Fruit fly (Drosophila melanogaster) whole organism, embryonic: ENCODE measurements around the gene CG12951.

Source experiments
- Awh ChIP-seq: fragments of 200-800 bp; sonication (Bioruptor generic); IDR thresholded peaks from 2 replicates; pipeline ENCODE4, ENCODE4 v1.3.6; 2022; ENCODE audit warnings: missing biosample characterization, missing genetic modification characterization
- BtbVII ChIP-seq: fragments of 200-800 bp; sonication (Bioruptor generic); optimal IDR thresholded peaks from 3 replicates; lab custom pipeline; 2017; ENCODE audit warnings: missing biosample characterization, mild to moderate bottlenecking, missing genetic modification characterization
- CG10654 ChIP-seq: fragments of 200-800 bp; sonication (Bioruptor generic); optimal IDR thresholded peaks from 2 replicates; lab custom pipeline; 2016; ENCODE audit warnings: missing biosample characterization, missing genetic modification characterization
- CG12219 ChIP-seq: fragments of 200-800 bp; sonication (Bioruptor generic); optimal IDR thresholded peaks from 3 replicates; lab custom pipeline; 2018; ENCODE audit warnings: missing biosample characterization, mild to moderate bottlenecking, missing genetic modification characterization
- CG12236 ChIP-seq: fragments of 200-800 bp; sonication (Bioruptor generic); optimal IDR thresholded peaks from 2 replicates; lab custom pipeline; 2016; ENCODE audit warnings: missing biosample characterization, missing genetic modification characterization
- CG1602 ChIP-seq: fragments of 200-800 bp; sonication (Bioruptor generic); optimal IDR thresholded peaks from 3 replicates; lab custom pipeline; 2016; ENCODE audit warnings: missing biosample characterization, missing genetic modification characterization
- CG17385 ChIP-seq: fragments of 200-800 bp; sonication (Bioruptor generic); optimal IDR thresholded peaks from 3 replicates; lab custom pipeline; 2018; ENCODE audit warnings: missing biosample characterization, mild to moderate bottlenecking, missing genetic modification characterization
- CG1792 ChIP-seq: fragments of 200-800 bp; sonication (Bioruptor generic); optimal IDR thresholded peaks from 2 replicates; lab custom pipeline; 2016; ENCODE audit warnings: missing biosample characterization, missing genetic modification characterization
- CG1832 ChIP-seq: fragments of 200-800 bp; sonication (Bioruptor generic); optimal IDR thresholded peaks from 2 replicates; lab custom pipeline; 2017; ENCODE audit warnings: missing biosample characterization, mild to moderate bottlenecking, missing genetic modification characterization, inconsistent platforms
- CG18476 ChIP-seq: fragments of 200-800 bp; sonication (Bioruptor generic); optimal IDR thresholded peaks from 2 replicates; lab custom pipeline; 2016; ENCODE audit warnings: missing biosample characterization, mild to moderate bottlenecking, missing genetic modification characterization
- CG4282 ChIP-seq: fragments of 200-800 bp; sonication (Bioruptor generic); optimal IDR thresholded peaks from 2 replicates; lab custom pipeline; 2016; ENCODE audit warnings: missing biosample characterization, missing genetic modification characterization
- CG6272 ChIP-seq: fragments of 200-800 bp; sonication (Bioruptor generic); IDR thresholded peaks from 2 replicates; pipeline ENCODE4 v1.3.6; 2022; ENCODE audit warnings: missing biosample characterization, missing genetic modification characterization
- CG7372 ChIP-seq: fragments of 200-800 bp; sonication (Bioruptor generic); IDR thresholded peaks from 2 replicates; pipeline ENCODE4 v1.3.6; 2022; ENCODE audit warnings: missing biosample characterization, missing genetic modification characterization
- CG7987 ChIP-seq: fragments of 200-800 bp; sonication (Bioruptor generic); optimal IDR thresholded peaks from 2 replicates; lab custom pipeline; 2018; ENCODE audit warnings: missing biosample characterization, mild to moderate bottlenecking, missing genetic modification characterization, moderate library complexity
- CG9817 ChIP-seq: fragments of 200-800 bp; sonication (Bioruptor generic); optimal IDR thresholded peaks from 2 replicates; lab custom pipeline; 2018; ENCODE audit warnings: missing biosample characterization, mild to moderate bottlenecking, missing genetic modification characterization, moderate library complexity
- Camta ChIP-seq: fragments of 200-800 bp; sonication (Bioruptor generic); optimal IDR thresholded peaks from 2 replicates; lab custom pipeline; 2016; ENCODE audit warnings: missing biosample characterization, missing genetic modification characterization
- Fer1 ChIP-seq: fragments of 200-800 bp; sonication (Bioruptor generic); optimal IDR thresholded peaks from 2 replicates; lab custom pipeline; 2017; ENCODE audit warnings: missing biosample characterization, mild to moderate bottlenecking, missing genetic modification characterization
- Hmr ChIP-seq: fragments of 200-800 bp; sonication (Bioruptor generic); optimal IDR thresholded peaks from 3 replicates; lab custom pipeline; 2017; ENCODE audit warnings: mild to moderate bottlenecking, missing biosample characterization, missing genetic modification reagents, missing genetic modification characterization
- MESR4 ChIP-seq: fragments of 200-800 bp; sonication (Bioruptor generic); optimal IDR thresholded peaks from 2 replicates; lab custom pipeline; 2018; ENCODE audit warnings: missing biosample characterization, mild to moderate bottlenecking, missing genetic modification characterization, moderate library complexity
- NfI ChIP-seq: fragments of 200-800 bp; sonication (Bioruptor generic); optimal IDR thresholded peaks from 3 replicates; lab custom pipeline; 2018; ENCODE audit warnings: missing biosample characterization, mild to moderate bottlenecking, missing genetic modification characterization, moderate library complexity
- Sox102F ChIP-seq: fragments of 200-800 bp; sonication (Bioruptor generic); optimal IDR thresholded peaks from 2 replicates; lab custom pipeline; 2018; ENCODE audit warnings: missing biosample characterization, mild to moderate bottlenecking, missing genetic modification characterization, moderate library complexity
- Ssrp ChIP-seq: fragments of 200-800 bp; sonication (Bioruptor generic); optimal IDR thresholded peaks from 2 replicates; lab custom pipeline; 2018; ENCODE audit warnings: missing biosample characterization, mild to moderate bottlenecking, missing genetic modification characterization, moderate library complexity
- Stat92E ChIP-seq, 3 experiments: fragments of >200 bp in 2 of 3; fragments of 200-800 bp in 1 of 3; sonication (Bioruptor generic) in 1 of 3; optimal IDR thresholded peaks; 2 replicates each; lab custom pipeline; 2017 to 2019; ENCODE audit warnings: missing biosample characterization in 3 of 3, missing genetic modification characterization in 3 of 3, mild to moderate bottlenecking in 1 of 3, moderate library complexity in 1 of 3
- TFAM ChIP-seq: fragments of 200-800 bp; sonication (Bioruptor generic); optimal IDR thresholded peaks from 2 replicates; lab custom pipeline; 2017; ENCODE audit warnings: missing biosample characterization, missing genetic modification characterization, inconsistent platforms
- ab ChIP-seq: fragments of 200-800 bp; sonication (Bioruptor generic); optimal IDR thresholded peaks from 2 replicates; lab custom pipeline; 2016; ENCODE audit warnings: missing biosample characterization, missing genetic modification characterization
- fd3F ChIP-seq: fragments of 200-800 bp; sonication (Bioruptor generic); optimal IDR thresholded peaks from 2 replicates; lab custom pipeline; 2018; ENCODE audit warnings: missing biosample characterization, mild to moderate bottlenecking, missing genetic modification characterization, moderate library complexity
- gt ChIP-seq: fragments of 200-800 bp; sonication (Bioruptor generic); IDR thresholded peaks from 2 replicates; pipeline ENCODE4 v1.3.6; 2022; ENCODE audit warnings: missing biosample characterization, missing genetic modification characterization
- hbn ChIP-seq: fragments of 200-800 bp; sonication (Bioruptor generic); IDR thresholded peaks from 2 replicates; pipeline ENCODE4 v1.3.6; 2022; ENCODE audit warnings: missing biosample characterization, missing genetic modification characterization; ENCODE audit not compliant: partially characterized antibody
- her ChIP-seq: fragments of 200-800 bp; sonication (Bioruptor generic); optimal IDR thresholded peaks from 2 replicates; lab custom pipeline; 2016; ENCODE audit warnings: missing biosample characterization, missing genetic modification characterization
- hkb ChIP-seq, 2 experiments: fragments of 200-800 bp in 1 of 2; fragments of >200 bp in 1 of 2; sonication (Bioruptor generic) in 1 of 2; IDR thresholded peaks in 1 of 2; optimal IDR thresholded peaks in 1 of 2; 2 replicates each; pipeline versions ENCODE4 v1.3.6 to Lab custom; 2017 to 2022; ENCODE audit warnings: missing biosample characterization in 1 of 2, missing genetic modification characterization in 1 of 2
- lab ChIP-seq: fragments of 200-800 bp; sonication (Bioruptor generic); optimal IDR thresholded peaks from 3 replicates; lab custom pipeline; 2017; ENCODE audit warnings: missing biosample characterization, missing genetic modification characterization, mild to moderate bottlenecking, moderate library complexity, missing genetic modification reagents
- nerfin-1 ChIP-seq: fragments of 200-800 bp; sonication (Bioruptor generic); optimal IDR thresholded peaks from 3 replicates; lab custom pipeline; 2019; ENCODE audit warnings: missing biosample characterization, mild to moderate bottlenecking, missing genetic modification characterization, moderate library complexity
- p53 ChIP-seq: fragments of 200-800 bp; sonication (Bioruptor generic); optimal IDR thresholded peaks from 2 replicates; lab custom pipeline; 2016; ENCODE audit warnings: missing biosample characterization, missing genetic modification characterization
- pan ChIP-seq, 4 experiments: fragments of >200 bp in 3 of 4; fragments of 200-800 bp in 1 of 4; sonication (Bioruptor generic) in 1 of 4; optimal IDR thresholded peaks in 3 of 4; IDR thresholded peaks in 1 of 4; 2 replicates each; pipeline versions ENCODE4 v1.3.6 to Lab custom; 2017 to 2022; ENCODE audit warnings: missing biosample characterization in 2 of 4, missing genetic modification characterization in 2 of 4, mixed read lengths in 1 of 4
- pb ChIP-seq: fragments of 200-800 bp; sonication (Bioruptor generic); optimal IDR thresholded peaks from 3 replicates; lab custom pipeline; 2016; ENCODE audit warnings: missing biosample characterization, missing genetic modification characterization
- phol ChIP-seq: fragments of 200-800 bp; sonication (Bioruptor generic); optimal IDR thresholded peaks from 3 replicates; lab custom pipeline; 2018; ENCODE audit warnings: missing biosample characterization, mild to moderate bottlenecking, missing genetic modification characterization, moderate library complexity
- prd ChIP-seq, 3 experiments: fragments of >200 bp in 2 of 3; fragments of 200-800 bp in 1 of 3; sonication (Bioruptor generic) in 1 of 3; optimal IDR thresholded peaks in 2 of 3; IDR thresholded peaks in 1 of 3; 2 replicates in 2 of 3; 3 replicates in 1 of 3; pipeline versions ENCODE4 v1.3.6 to Lab custom; 2017 to 2022; ENCODE audit warnings: missing biosample characterization in 1 of 3, missing genetic modification characterization in 1 of 3
- pum ChIP-seq: fragments of 200-800 bp; sonication (Bioruptor generic); optimal IDR thresholded peaks from 2 replicates; lab custom pipeline; 2016; ENCODE audit warnings: missing biosample characterization, missing genetic modification characterization
- rib ChIP-seq: fragments of 200-800 bp; sonication (Bioruptor generic); IDR thresholded peaks from 2 replicates; pipeline ENCODE4 v1.3.6; 2022; ENCODE audit warnings: missing biosample characterization, missing genetic modification characterization
- sc ChIP-seq, 3 experiments: fragments of >200 bp in 2 of 3; fragments of 200-800 bp in 1 of 3; sonication (Bioruptor generic) in 1 of 3; optimal IDR thresholded peaks; 2 replicates in 2 of 3; 3 replicates in 1 of 3; lab custom pipeline; 2017; ENCODE audit warnings: mild to moderate bottlenecking in 1 of 3, missing biosample characterization in 1 of 3, missing genetic modification characterization in 1 of 3, missing genetic modification reagents in 1 of 3
- sd ChIP-seq: fragments of 200-800 bp; sonication (Bioruptor generic); optimal IDR thresholded peaks from 3 replicates; lab custom pipeline; 2018; ENCODE audit warnings: missing biosample characterization, mild to moderate bottlenecking, missing genetic modification characterization, moderate library complexity
- sens-2 ChIP-seq: fragments of 200-800 bp; sonication (Bioruptor generic); IDR thresholded peaks from 2 replicates; pipeline ENCODE4 v1.3.6; 2022; ENCODE audit warnings: missing biosample characterization, missing genetic modification characterization
- seq ChIP-seq: fragments of 200-800 bp; sonication (Bioruptor generic); IDR thresholded peaks from 2 replicates; pipeline ENCODE4 v1.3.6; 2022; ENCODE audit warnings: missing biosample characterization, missing genetic modification characterization
- sisA ChIP-seq: fragments of 200-800 bp; sonication (Bioruptor generic); IDR thresholded peaks from 2 replicates; pipeline ENCODE4 v1.3.6; 2022; ENCODE audit warnings: missing biosample characterization, missing genetic modification characterization
- tgo ChIP-seq: fragments of 200-800 bp; sonication (Bioruptor generic); IDR thresholded peaks from 3 replicates; pipeline ENCODE4 v1.3.6; 2022; ENCODE audit warnings: missing biosample characterization, missing genetic modification characterization
- toy ChIP-seq: fragments of 200-800 bp; sonication (Bioruptor generic); IDR thresholded peaks from 2 replicates; pipeline ENCODE4 v1.3.6; 2022; ENCODE audit warnings: missing biosample characterization, missing genetic modification characterization
- unpg ChIP-seq: fragments of 200-800 bp; sonication (Bioruptor generic); optimal IDR thresholded peaks from 3 replicates; lab custom pipeline; 2018; ENCODE audit warnings: missing biosample characterization, mild to moderate bottlenecking, missing genetic modification characterization, moderate library complexity
- zfh2 ChIP-seq: fragments of 200-800 bp; sonication (Bioruptor generic); optimal IDR thresholded peaks from 2 replicates; lab custom pipeline; 2016; ENCODE audit warnings: missing biosample characterization, missing genetic modification characterization

CG12951 gene

dm6 chr3R:9370413-9370812, 40.3 kb upstream of the CG12951 start (continued):
- TF ChIP-seq CG10654 (GFP tag; lab: Kevin White, UChicago) (peak; percentile 10), CG17385 (peak; percentile 51), hbn (no peak), pum (GFP tag; lab: Kevin White, UChicago) (peak; percentile 25), Stat92E (GFP tag; optimal IDR thresholded peaks at IDR 0.05; lab: Kevin White, UChicago) (no peak), fd3F (GFP tag; lab: Kevin White, UChicago) (peak; percentile 65), nerfin-1 (no peak), sisA (GFP tag; lab: Robert Waterston, UW) (peak; percentile 50), Awh (GFP tag; lab: Robert Waterston, UW) (no peak), BtbVII (GFP tag; lab: Kevin White, UChicago) (peak; percentile 65), CG6272 (GFP tag; lab: Robert Waterston, UW) (0 out of 2 replicates have a peak, but pooled peaks have one; percentile 19), gt (GFP tag; lab: Robert Waterston, UW) (no peak), seq (GFP tag; lab: Robert Waterston, UW) (peak; percentile 60; the same call in 1 of the 2 replicates), TFAM (GFP tag; lab: Kevin White, UChicago) (no peak), Fer1 (GFP tag; lab: Kevin White, UChicago) (peak; percentile 72), p53 (GFP tag; lab: Kevin White, UChicago) (no peak), CG9817 (tag; lab: Kevin White, UChicago) (peak; percentile 59), phol (tag; lab: Kevin White, UChicago) (peak; percentile 44), sc (optimal IDR thresholded peaks at IDR 0.05; lab: Kevin White, UChicago) (no peak), sc (GFP tag; optimal IDR thresholded peaks at IDR 0.05; lab: Kevin White, UChicago) (no peak), her (GFP tag; lab: Kevin White, UChicago) (no peak), CG1602 (GFP tag; lab: Kevin White, UChicago) (no peak), toy (no peak), tgo (GFP tag; lab: Robert Waterston, UW) (peak; percentile 64; the same call in 2 of the 3 replicates), CG12236 (GFP tag; lab: Kevin White, UChicago) (no peak), sd (tag; lab: Kevin White, UChicago) (peak; percentile 53), CG12219 (peak; percentile 50), Sox102F (GFP tag; lab: Kevin White, UChicago) (peak; percentile 71), Hmr (GFP tag; lab: Kevin White, UChicago) (peak; percentile 65), MESR4 (GFP tag; lab: Kevin White, UChicago) (no peak), NfI (GFP tag; lab: Kevin White, UChicago) (peak; percentile 53), unpg (GFP tag; lab: Kevin White, UChicago) (peak; percentile 65), zfh2 (GFP tag; lab: Kevin White, UChicago) (peak; percentile 44), Camta (GFP tag; lab: Kevin White, UChicago) (peak; percentile 26), pan (optimal IDR thresholded peaks at IDR 0.05; lab: Kevin White, UChicago) (no peak), pan (GFP tag; optimal IDR thresholded peaks at IDR 0.05 in 1 of 2, IDR thresholded peaks at IDR 0.05 in 1 of 2) (peak in 1 of 2 experiments; percentile 76), sens-2 (GFP tag; lab: Robert Waterston, UW) (no peak), CG7987 (GFP tag; lab: Kevin White, UChicago) (no peak), prd (optimal IDR thresholded peaks at IDR 0.05; lab: Kevin White, UChicago) (no peak), prd (GFP tag; IDR thresholded peaks at IDR 0.05; lab: Robert Waterston, UW) (peak; percentile 64; the same call in 2 of the 3 replicates), Ssrp (tag; lab: Kevin White, UChicago) (no peak), CG1792 (GFP tag; lab: Kevin White, UChicago) (peak; percentile 18), hkb (optimal IDR thresholded peaks at IDR 0.05; lab: Kevin White, UChicago) (no peak), hkb (GFP tag; IDR thresholded peaks at IDR 0.05; lab: Robert Waterston, UW) (peak; percentile 74), ab (GFP tag; lab: Kevin White, UChicago) (no peak), CG18476 (GFP tag; lab: Kevin White, UChicago) (no peak), pb (no peak), CG4282 (GFP tag; lab: Kevin White, UChicago) (no peak), rib (GFP tag; lab: Robert Waterston, UW) (no peak), CG7372 (GFP tag; lab: Robert Waterston, UW) (0 out of 2 replicates have a peak, but pooled peaks have one; percentile 38), lab (GFP tag; lab: Kevin White, UChicago) (peak; percentile 73), CG1832 (GFP tag; lab: Kevin White, UChicago) (no peak)
